Worm (Caenorhabditis elegans) whole organism, L2 larva: ENCODE results near the gene mrpl-32.

ENCODE experiments used
- F13H6.1 ChIP-seq: sonication (generic microtip); optimal IDR thresholded peaks from 2 replicates; lab custom pipeline; 2016; ENCODE audit warnings: missing genetic modification characterization, missing compliant biosample characterization
- aly-2 ChIP-seq: fragments of 150-350 bp; optimal IDR thresholded peaks from 2 replicates; lab custom pipeline; 2014; ENCODE audit warnings: missing biosample characterization, missing genetic modification characterization
- egl-27 ChIP-seq: sonication (generic microtip); optimal IDR thresholded peaks from 3 replicates; lab custom pipeline; 2017; ENCODE audit warnings: missing biosample characterization, missing genetic modification reagents, missing genetic modification characterization
- mdl-1 ChIP-seq, 2 experiments: fragments of 150-350 bp in 1 of 2; sonication (generic microtip) in 1 of 2; optimal IDR thresholded peaks; 2 replicates each; lab custom pipeline; 2017; ENCODE audit warnings: missing biosample characterization in 2 of 2, missing genetic modification characterization in 2 of 2
- nhr-10 ChIP-seq: sonication (generic microtip); optimal IDR thresholded peaks from 2 replicates; lab custom pipeline; 2017; ENCODE audit warnings: missing biosample characterization, missing genetic modification characterization
- nhr-12 ChIP-seq: fragments of 150-350 bp; optimal IDR thresholded peaks from 2 replicates; lab custom pipeline; 2014; ENCODE audit warnings: missing biosample characterization, missing genetic modification characterization
- nhr-23 ChIP-seq: fragments of 150-350 bp; optimal IDR thresholded peaks from 2 replicates; lab custom pipeline; 2014; ENCODE audit warnings: missing biosample characterization, missing genetic modification reagents, missing genetic modification characterization
- nhr-237 ChIP-seq: fragments of 150-350 bp; optimal IDR thresholded peaks from 2 replicates; lab custom pipeline; 2014; ENCODE audit warnings: missing biosample characterization, missing genetic modification characterization
- snpc-4 ChIP-seq: fragments of 150-350 bp; optimal IDR thresholded peaks from 2 replicates; lab custom pipeline; 2014; ENCODE audit warnings: missing biosample characterization, missing genetic modification characterization
- unc-39 ChIP-seq: fragments of 150-350 bp; optimal IDR thresholded peaks from 2 replicates; lab custom pipeline; 2014; ENCODE audit warnings: missing biosample characterization, missing genetic modification characterization
- ztf-1 ChIP-seq: fragments of 200-800 bp; sonication (Bioruptor generic); conservative IDR thresholded peaks from 2 replicates; pipeline ENCODE4 v1.3.6; 2022; ENCODE audit warnings: missing genetic modification characterization, missing compliant biosample characterization

DNA sequence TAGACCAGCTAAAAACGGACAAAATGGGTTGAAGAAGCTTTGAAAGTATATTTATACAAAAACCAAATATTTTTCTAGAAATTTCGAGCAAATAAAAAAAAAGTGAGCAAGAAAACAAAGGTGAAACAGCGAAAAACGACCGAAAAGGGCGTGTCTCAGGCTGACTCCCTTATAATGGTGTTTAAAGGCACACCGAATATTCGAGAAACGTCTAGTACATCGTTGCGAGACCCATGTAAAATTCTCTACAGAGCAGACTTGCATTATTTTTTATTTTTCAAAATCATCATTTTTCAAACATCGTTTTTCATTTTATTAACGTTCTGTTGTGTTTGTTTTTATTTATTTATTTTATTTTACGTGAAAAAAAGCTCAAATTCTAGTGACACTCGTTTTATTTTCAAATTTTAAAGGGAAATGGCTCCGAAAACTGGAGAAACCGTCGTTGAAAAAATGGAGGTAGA lies 2.6 kb upstream of the mrpl-32 start, which contains the start of gene rpn-3:
- no peak for TF ChIP-seq ztf-1 (GFP tag; lab: Robert Waterston, UW)
- no peak for TF ChIP-seq nhr-23 (tag; lab: Kevin White, UChicago)
- TF ChIP-seq unc-39 (tag; lab: Kevin White, UChicago): no peak
- no peak for TF ChIP-seq aly-2 (tag; lab: Kevin White, UChicago)
- peak; percentile 90 for TF ChIP-seq egl-27 (tag; lab: Kevin White, UChicago)
- TF ChIP-seq F13H6.1 (tag; lab: Kevin White, UChicago): peak; percentile 92
- peak; percentile 90 for TF ChIP-seq snpc-4
- TF ChIP-seq nhr-12 (tag; lab: Kevin White, UChicago): peak; percentile 6
- TF ChIP-seq nhr-237: peak; percentile 72
- TF ChIP-seq nhr-10 (tag; lab: Kevin White, UChicago): peak; percentile 85
- peak in 1 of 2 experiments; percentile 31 for TF ChIP-seq mdl-1 (tag; optimal IDR thresholded peaks at IDR 0.05; lab: Kevin White, UChicago)
